Worm (Caenorhabditis elegans): ENCODE data around the gene leo-1.
A peak's percentile ranks its signal among the peaks of the same experiment; 100 is the strongest.

The leo-1 gene

DNA sequence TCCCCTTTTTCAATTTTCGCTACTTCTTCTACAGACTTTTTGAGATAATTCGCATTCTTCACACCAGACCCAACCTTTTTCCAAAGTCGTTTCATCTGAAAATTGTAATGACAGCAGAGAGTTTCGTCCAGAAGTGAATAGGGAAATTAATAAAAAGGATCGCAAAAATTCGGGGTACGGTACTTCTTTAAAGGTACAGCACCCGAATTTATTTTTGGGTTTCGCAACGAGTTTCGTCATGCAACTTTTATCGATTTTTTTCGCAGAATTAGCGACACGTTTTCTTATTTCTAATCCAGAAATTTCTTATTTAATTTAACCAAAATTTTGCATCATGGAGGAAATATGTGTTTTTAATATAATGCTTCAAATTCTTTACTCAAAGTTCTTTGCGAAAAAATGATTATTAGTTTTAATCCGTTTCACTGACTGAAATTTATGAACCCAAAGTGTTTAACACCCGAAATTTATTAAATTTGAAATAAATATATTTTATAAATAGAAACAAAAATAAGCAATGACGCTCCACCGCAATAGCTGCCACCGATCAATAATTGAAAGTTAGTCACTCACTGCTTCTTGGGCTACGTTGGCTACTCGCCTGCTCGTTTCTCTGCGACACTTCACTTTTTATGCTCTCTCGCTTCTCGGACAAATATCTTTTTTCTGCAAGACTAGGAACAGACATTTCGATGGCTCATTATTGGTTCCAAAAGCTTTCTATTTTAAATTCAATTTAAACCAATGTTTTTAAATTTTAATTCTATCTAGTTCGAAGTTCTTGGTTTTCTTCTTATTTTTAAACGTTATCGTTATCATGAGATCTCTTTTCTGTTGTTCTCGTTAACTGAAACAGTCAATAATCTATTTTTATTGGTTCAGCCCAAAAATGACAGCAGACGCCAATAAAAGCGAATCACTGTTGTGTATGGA, 30.7 kb downstream of the leo-1 start, which contains the start of the genes B0035.15 and dnj-1:
B0035.15 (minus strand) TSS at position 99 of the 933 bp plus-strand sequence.
dnj-1 (plus strand) TSS at position 883 of the 933 bp plus-strand sequence.
- TF ChIP-seq elt-3 (tag; optimal IDR thresholded peaks at IDR 0.05) (no peak), nhr-23 (tag; optimal IDR thresholded peaks at IDR 0.05) (peak; percentile 0), lin-39 (tag; optimal IDR thresholded peaks at IDR 0.05) (peak; percentile 27), hmg-11 (tag; optimal IDR thresholded peaks at IDR 0.05) (peak; percentile 57), egl-5 (tag; optimal IDR thresholded peaks at IDR 0.05) (peak; percentile 6), ceh-28 (tag; optimal IDR thresholded peaks at IDR 0.05) (peak; percentile 57), elt-2 (tag; optimal IDR thresholded peaks at IDR 0.05) (peak; percentile 7), elt-1 (tag; optimal IDR thresholded peaks at IDR 0.05) (no peak), pha-4 (tag; optimal IDR thresholded peaks at IDR 0.05) (peak; percentile 63), snpc-4 (tag; optimal IDR thresholded peaks at IDR 0.05) (peak; percentile 33), sea-2 (GFP tag; optimal IDR thresholded peaks at IDR 0.05) (no peak), nfya-1 (tag; optimal IDR thresholded peaks at IDR 0.05; ENCODE audit: insufficient read depth) (peak; percentile 74), lin-15B (tag; optimal IDR thresholded peaks at IDR 0.05) (peak; percentile 73)

DNA sequence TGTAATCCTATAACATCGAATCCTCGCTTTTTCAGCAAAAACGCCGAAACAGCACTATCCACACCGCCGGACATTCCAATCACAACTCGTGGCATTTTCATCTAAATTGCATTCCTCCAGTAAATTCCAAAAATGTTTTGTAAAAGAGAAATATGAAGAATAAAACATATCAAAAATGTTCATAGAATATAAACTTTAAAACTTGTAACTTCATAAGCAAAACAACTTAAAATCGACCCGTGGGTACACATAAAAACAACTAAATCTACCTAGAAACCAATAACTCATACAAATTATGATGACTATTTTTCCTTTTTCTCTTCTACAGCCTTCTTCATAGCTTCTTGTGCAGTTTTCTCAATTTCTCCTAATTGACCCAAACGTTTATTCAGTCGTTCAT, 32.4 kb downstream of the leo-1 start, which contains the start of gene mttu-1:
mttu-1 (minus strand) TSS at position 101 of the 400 bp plus-strand sequence.
- TF ChIP-seq mdl-1 (tag; optimal IDR thresholded peaks at IDR 0.05) (no peak), egl-5 (tag; optimal IDR thresholded peaks at IDR 0.05) (no peak), fkh-10 (GFP tag; optimal IDR thresholded peaks at IDR 0.05) (no peak), nfya-1 (tag; optimal IDR thresholded peaks at IDR 0.05; ENCODE audit: insufficient read depth) (no peak), nhr-43 (tag; optimal IDR thresholded peaks at IDR 0.05; ENCODE audit: poor library complexity, severe bottlenecking) (no peak), jun-1 (tag; optimal IDR thresholded peaks at IDR 0.05) (no peak), ztf-4 (tag; optimal IDR thresholded peaks at IDR 0.05) (no peak), egl-27 (tag; optimal IDR thresholded peaks at IDR 0.05) (no peak), ceh-28 (tag; optimal IDR thresholded peaks at IDR 0.05) (no peak), daf-12 (tag; optimal IDR thresholded peaks at IDR 0.05) (no peak), lin-39 (tag; optimal IDR thresholded peaks at IDR 0.05) (no peak), snpc-4 (tag; optimal IDR thresholded peaks at IDR 0.05) (no peak), tbx-2 (tag; optimal IDR thresholded peaks at IDR 0.05) (no peak), nhr-12 (tag; optimal IDR thresholded peaks at IDR 0.05) (no peak), nhr-77 (tag; optimal IDR thresholded peaks at IDR 0.05) (no peak), elt-2 (tag; optimal IDR thresholded peaks at IDR 0.05) (no peak), eor-1 (tag; optimal IDR thresholded peaks at IDR 0.05) (no peak), sea-2 (GFP tag; optimal IDR thresholded peaks at IDR 0.05) (no peak), ZK546.5 (tag; optimal IDR thresholded peaks at IDR 0.05) (no peak)

DNA sequence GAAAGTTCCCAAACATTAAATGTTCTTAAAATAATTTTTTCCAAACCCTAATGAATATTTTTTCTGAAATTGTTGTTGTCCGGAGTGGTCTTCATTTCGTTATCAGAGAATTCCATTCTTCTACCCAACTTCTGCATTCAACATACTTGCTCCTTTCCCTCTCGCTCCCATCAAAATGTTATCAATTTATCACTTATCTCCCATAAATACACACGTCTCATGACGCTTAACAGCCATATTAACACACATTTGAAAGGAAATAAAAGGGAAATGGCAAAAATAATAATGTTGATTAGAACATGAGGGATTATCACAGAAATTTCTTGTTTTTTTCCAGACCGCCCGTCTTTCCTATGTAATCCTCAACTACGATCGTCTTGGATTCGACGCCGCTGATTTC, 40.2 kb downstream of the leo-1 start:
- peak; percentile 90 for TF ChIP-seq pqm-1 (tag; optimal IDR thresholded peaks at IDR 0.05)
- peak; percentile 97 for TF ChIP-seq elt-2 (tag; optimal IDR thresholded peaks at IDR 0.05)
- no peak for TF ChIP-seq nhr-77 (tag; optimal IDR thresholded peaks at IDR 0.05)
- TF ChIP-seq pha-4 (tag; optimal IDR thresholded peaks at IDR 0.05): peak; percentile 53

DNA sequence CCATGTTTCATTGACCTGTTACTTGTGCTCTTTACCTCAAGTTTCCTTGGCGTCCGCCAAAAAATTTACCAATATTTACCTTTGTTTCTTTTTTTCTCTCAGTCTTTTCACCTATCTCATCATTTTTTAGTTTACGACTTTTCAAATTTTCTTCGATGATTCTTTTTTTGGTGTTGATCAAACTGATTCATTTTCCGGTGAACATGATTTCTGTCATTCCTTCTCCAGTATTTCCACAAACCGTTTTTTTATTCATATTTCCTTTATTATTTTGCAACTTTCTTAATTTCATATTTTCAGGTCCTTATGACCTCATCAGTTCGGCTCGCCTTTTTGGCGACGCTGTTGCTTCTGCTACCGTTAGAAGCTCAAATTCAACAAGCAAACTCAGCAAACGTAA, 41.7 kb downstream of the leo-1 start, which contains the start of gene F54D1.6:
F54D1.6 (plus strand) TSS at position 301 of the 400 bp plus-strand sequence.
- TF ChIP-seq nhr-76 (tag; optimal IDR thresholded peaks at IDR 0.05) (no peak), pha-4 (tag; optimal IDR thresholded peaks at IDR 0.05) (peak; percentile 44)

DNA sequence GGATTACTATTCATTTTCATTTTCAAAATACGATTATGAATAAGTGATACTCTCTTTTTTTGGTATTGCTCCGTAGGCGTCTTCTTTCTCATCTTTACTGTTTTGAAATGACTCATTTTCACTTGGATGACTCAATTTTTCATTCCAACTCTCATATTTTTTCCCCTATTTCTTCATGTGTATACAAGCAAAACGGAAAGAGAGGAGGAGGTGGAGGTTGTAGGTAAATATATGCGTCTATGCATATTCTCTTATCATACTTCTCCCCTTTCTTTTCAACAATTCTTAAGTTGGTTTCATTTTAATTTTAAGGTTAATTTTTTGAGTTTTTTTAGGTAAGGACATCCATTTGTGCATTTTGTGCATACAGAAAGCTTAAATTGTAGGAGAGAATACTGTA, 43.1 kb downstream of the leo-1 start:
- no peak for TF ChIP-seq mml-1 (tag; optimal IDR thresholded peaks at IDR 0.05)
- no peak for TF ChIP-seq hmg-11 (tag; optimal IDR thresholded peaks at IDR 0.05)
- TF ChIP-seq nhr-77 (tag; optimal IDR thresholded peaks at IDR 0.05): no peak
- no peak for TF ChIP-seq tbx-2 (tag; optimal IDR thresholded peaks at IDR 0.05)
- TF ChIP-seq nfya-1 (tag; optimal IDR thresholded peaks at IDR 0.05; ENCODE audit: insufficient read depth): no peak
- TF ChIP-seq pqm-1 (tag; optimal IDR thresholded peaks at IDR 0.05): peak; percentile 71
- no peak for TF ChIP-seq ztf-4 (tag; optimal IDR thresholded peaks at IDR 0.05)
- peak; percentile 31 for TF ChIP-seq elt-2 (tag; optimal IDR thresholded peaks at IDR 0.05)
- TF ChIP-seq elt-1 (tag; optimal IDR thresholded peaks at IDR 0.05): no peak
- no peak for TF ChIP-seq eor-1 (tag; optimal IDR thresholded peaks at IDR 0.05)
- TF ChIP-seq zag-1 (tag; optimal IDR thresholded peaks at IDR 0.05): no peak
- TF ChIP-seq pha-4 (tag; optimal IDR thresholded peaks at IDR 0.05): peak; percentile 46
- TF ChIP-seq ceh-82 (tag; optimal IDR thresholded peaks at IDR 0.05): no peak
- no peak for TF ChIP-seq daf-12 (tag; optimal IDR thresholded peaks at IDR 0.05)
- no peak for TF ChIP-seq nhr-76 (tag; optimal IDR thresholded peaks at IDR 0.05)
- no peak for TF ChIP-seq R02D3.7 (tag; optimal IDR thresholded peaks at IDR 0.05)
- no peak for TF ChIP-seq lin-39 (tag; optimal IDR thresholded peaks at IDR 0.05)
